Fruit fly (Drosophila melanogaster): ENCODE measurements around the gene pyd.

- no peak for TF ChIP-seq insv (optimal IDR thresholded peaks at IDR 0.05)
- no peak for TF ChIP-seq psq (optimal IDR thresholded peaks at IDR 0.05)
- no peak for TF ChIP-seq h (optimal IDR thresholded peaks at IDR 0.05)
- TF ChIP-seq ttk (optimal IDR thresholded peaks at IDR 0.05): no peak
- TF ChIP-seq Sin3A (optimal IDR thresholded peaks at IDR 0.05): no peak
- TF ChIP-seq Myc (optimal IDR thresholded peaks at IDR 0.05): no peak
Measured at dm6 chr3R:8809712-8810111, 122.0 kb downstream of the pyd start.

All from Kc167 (cell line).